Worm (Caenorhabditis elegans) whole organism, L1 larva: ENCODE data around the gene Y51H7C.41.

ENCODE experiments used
- C04F5.9 ChIP-seq: sonication (generic microtip); optimal IDR thresholded peaks from 2 replicates; lab custom pipeline; 2016; ENCODE audit warnings: missing genetic modification characterization, missing compliant biosample characterization
- Y116A8C.19 ChIP-seq: sonication (generic microtip); optimal IDR thresholded peaks from 2 replicates; lab custom pipeline; 2016; ENCODE audit warnings: missing compliant biosample characterization, missing genetic modification characterization, borderline replicate concordance
- ama-1 ChIP-seq: fragments of 150-350 bp; optimal IDR thresholded peaks from 2 replicates; lab custom pipeline; 2014
- ceh-8 ChIP-seq: fragments of 200-800 bp; sonication (Bioruptor generic); optimal IDR thresholded peaks from 2 replicates; lab custom pipeline; 2018; ENCODE audit warnings: mild to moderate bottlenecking, missing genetic modification characterization, moderate library complexity, missing compliant biosample characterization
- ceh-90 ChIP-seq: sonication (generic microtip); optimal IDR thresholded peaks from 2 replicates; lab custom pipeline; 2016; ENCODE audit warnings: missing genetic modification characterization, missing compliant biosample characterization
- dsc-1 ChIP-seq: sonication (generic microtip); optimal IDR thresholded peaks from 2 replicates; lab custom pipeline; 2016; ENCODE audit warnings: mild to moderate bottlenecking, missing genetic modification characterization, missing compliant biosample characterization
- egl-13 ChIP-seq: sonication (generic microtip); optimal IDR thresholded peaks from 2 replicates; lab custom pipeline; 2016; ENCODE audit warnings: missing genotype, missing genetic modification reagents, missing genetic modification characterization, missing compliant biosample characterization
- egl-27 ChIP-seq, 2 experiments: fragments of 150-350 bp in 1 of 2; sonication (generic microtip); optimal IDR thresholded peaks; 3 replicates each; lab custom pipeline; 2017 to 2018; ENCODE audit warnings: missing biosample characterization in 2 of 2, missing genetic modification characterization in 2 of 2, missing genetic modification reagents in 2 of 2
- elt-2 ChIP-seq: sonication (generic microtip); optimal IDR thresholded peaks from 2 replicates; lab custom pipeline; 2016; ENCODE audit warnings: missing genetic modification characterization, mild to moderate bottlenecking, inconsistent platforms, missing compliant biosample characterization, missing genetic modification reagents
- elt-3 ChIP-seq, 6 experiments: fragments of 150-350 bp in 1 of 6; sonication (generic microtip); optimal IDR thresholded peaks; 2 replicates each; lab custom pipeline; 2017 to 2018; ENCODE audit warnings: missing biosample characterization in 6 of 6, missing genetic modification characterization in 6 of 6, inconsistent platforms in 1 of 6
- fkh-8 ChIP-seq: sonication (generic microtip); optimal IDR thresholded peaks from 2 replicates; lab custom pipeline; 2016; ENCODE audit warnings: mild to moderate bottlenecking, missing genetic modification characterization, missing compliant biosample characterization
- fos-1 ChIP-seq: fragments of 150-350 bp; optimal IDR thresholded peaks from 2 replicates; lab custom pipeline; 2014; ENCODE audit warnings: missing biosample characterization, missing genetic modification characterization
- grh-1 ChIP-seq: fragments of 200-800 bp; sonication (Bioruptor generic); IDR thresholded peaks from 2 replicates; pipeline ENCODE4 v1.3.6; 2022; ENCODE audit warnings: missing genetic modification reagents, missing genetic modification characterization, missing compliant biosample characterization
- isw-1 ChIP-seq: fragments of 200-800 bp; sonication (Bioruptor generic); IDR thresholded peaks from 2 replicates; pipeline ENCODE4 v1.3.6; 2022; ENCODE audit warnings: missing genetic modification characterization, missing compliant biosample characterization
- lin-13 ChIP-seq: fragments of 150-350 bp; optimal IDR thresholded peaks from 2 replicates; lab custom pipeline; 2014; ENCODE audit warnings: missing biosample characterization, missing genetic modification reagents, missing genetic modification characterization
- lin-35 ChIP-seq, 2 experiments: fragments of 150-350 bp; optimal IDR thresholded peaks; 2 replicates each; lab custom pipeline; 2014; ENCODE audit warnings: missing biosample characterization in 2 of 2, missing genetic modification characterization in 2 of 2, missing genetic modification reagents in 2 of 2
- lsy-2 ChIP-seq, 2 experiments: fragments of 150-350 bp; optimal IDR thresholded peaks; 2 replicates each; lab custom pipeline; 2014; ENCODE audit warnings: missing biosample characterization in 2 of 2, missing genetic modification characterization in 2 of 2
- mab-9 ChIP-seq: fragments of 200-800 bp; sonication (Bioruptor generic); IDR thresholded peaks from 2 replicates; pipeline ENCODE4 v1.3.6; 2022; ENCODE audit warnings: missing genetic modification reagents, missing genetic modification characterization, missing compliant biosample characterization
- mdl-1 ChIP-seq, 2 experiments: fragments of 150-350 bp; optimal IDR thresholded peaks; 2 replicates each; lab custom pipeline; 2014 to 2017; ENCODE audit warnings: missing biosample characterization in 2 of 2, missing genetic modification characterization in 2 of 2, inconsistent platforms in 1 of 2
- nhr-11 ChIP-seq: fragments of 150-350 bp; optimal IDR thresholded peaks from 2 replicates; lab custom pipeline; 2014; ENCODE audit warnings: missing biosample characterization, missing genetic modification characterization
- nhr-12 ChIP-seq: sonication (generic microtip); optimal IDR thresholded peaks from 2 replicates; lab custom pipeline; 2017; ENCODE audit warnings: missing biosample characterization, missing genetic modification characterization
- nhr-20 ChIP-seq: sonication (generic microtip); optimal IDR thresholded peaks from 2 replicates; lab custom pipeline; 2016; ENCODE audit warnings: mild to moderate bottlenecking, missing genetic modification characterization, missing compliant biosample characterization
- nhr-237 ChIP-seq: fragments of 150-350 bp; optimal IDR thresholded peaks from 2 replicates; lab custom pipeline; 2014; ENCODE audit warnings: missing biosample characterization, missing genetic modification characterization
- nhr-47 ChIP-seq: sonication (generic microtip); optimal IDR thresholded peaks from 2 replicates; lab custom pipeline; 2016; ENCODE audit warnings: mild to moderate bottlenecking, missing genetic modification characterization, moderate library complexity, missing compliant biosample characterization
- nhr-71 ChIP-seq: sonication (generic microtip); optimal IDR thresholded peaks from 2 replicates; lab custom pipeline; 2016; ENCODE audit warnings: mild to moderate bottlenecking, missing genetic modification characterization, moderate library complexity, missing compliant biosample characterization
- nhr-76 ChIP-seq: sonication (generic microtip); optimal IDR thresholded peaks from 2 replicates; lab custom pipeline; 2017; ENCODE audit warnings: missing biosample characterization, missing genetic modification characterization
- nhr-77 ChIP-seq: fragments of 150-350 bp; optimal IDR thresholded peaks from 2 replicates; lab custom pipeline; 2014; ENCODE audit warnings: missing biosample characterization, missing genetic modification characterization
- nhr-84 ChIP-seq: sonication (generic microtip); optimal IDR thresholded peaks from 2 replicates; lab custom pipeline; 2017; ENCODE audit warnings: missing biosample characterization, missing genetic modification characterization
- nhr-85 ChIP-seq: sonication (generic microtip); peaks from one replicate; lab custom pipeline; 2016; ENCODE audit warnings: missing genetic modification characterization, inconsistent platforms, missing compliant biosample characterization
- nhr-90 ChIP-seq: sonication (generic microtip); optimal IDR thresholded peaks from 2 replicates; lab custom pipeline; 2016; ENCODE audit warnings: mild to moderate bottlenecking, missing genetic modification characterization, missing compliant biosample characterization; ENCODE audit not compliant: poor library complexity
- pax-3 ChIP-seq: fragments of 200-800 bp; sonication (Bioruptor generic); optimal IDR thresholded peaks from 2 replicates; lab custom pipeline; 2018; ENCODE audit warnings: mild to moderate bottlenecking, missing genetic modification characterization, moderate library complexity, missing compliant biosample characterization
- skn-1 ChIP-seq: fragments of 150-350 bp; optimal IDR thresholded peaks from 2 replicates; lab custom pipeline; 2014; ENCODE audit warnings: missing biosample characterization, missing genetic modification characterization
- sox-4 ChIP-seq: sonication (generic microtip); optimal IDR thresholded peaks from 2 replicates; lab custom pipeline; 2016; ENCODE audit warnings: missing genetic modification characterization, missing compliant biosample characterization
- sptf-1 ChIP-seq: fragments of 150-350 bp; optimal IDR thresholded peaks from 2 replicates; lab custom pipeline; 2014; ENCODE audit warnings: missing biosample characterization, missing genetic modification characterization
- sup-37 ChIP-seq: fragments of 200-800 bp; sonication (Bioruptor generic); optimal IDR thresholded peaks from 2 replicates; lab custom pipeline; 2018; ENCODE audit warnings: mild to moderate bottlenecking, missing genetic modification characterization, missing compliant biosample characterization
- swsn-7 ChIP-seq: sonication (generic microtip); optimal IDR thresholded peaks from 2 replicates; lab custom pipeline; 2016; ENCODE audit warnings: missing genetic modification characterization, missing compliant biosample characterization
- tlp-1 ChIP-seq: fragments of 150-350 bp; optimal IDR thresholded peaks from 2 replicates; lab custom pipeline; 2014; ENCODE audit warnings: missing biosample characterization, missing genetic modification characterization
- unc-130 ChIP-seq: fragments of 150-350 bp; optimal IDR thresholded peaks from 2 replicates; lab custom pipeline; 2017; ENCODE audit warnings: missing biosample characterization, missing genetic modification characterization, inconsistent platforms
- unc-98 ChIP-seq: fragments of 200-800 bp; sonication (Bioruptor generic); IDR thresholded peaks from 2 replicates; pipeline ENCODE4 v1.3.6; 2022; ENCODE audit warnings: missing genetic modification characterization, missing compliant biosample characterization
- ztf-11 ChIP-seq, 2 experiments: sonication (generic microtip); optimal IDR thresholded peaks; 2 replicates each; lab custom pipeline; 2016 to 2017; ENCODE audit warnings: missing genetic modification characterization in 2 of 2, missing biosample characterization in 1 of 2, missing compliant biosample characterization in 1 of 2
- ztf-4 ChIP-seq: fragments of 150-350 bp; optimal IDR thresholded peaks from 2 replicates; lab custom pipeline; 2014; ENCODE audit warnings: missing biosample characterization, missing genetic modification characterization

Y51H7C.41 gene

DNA sequence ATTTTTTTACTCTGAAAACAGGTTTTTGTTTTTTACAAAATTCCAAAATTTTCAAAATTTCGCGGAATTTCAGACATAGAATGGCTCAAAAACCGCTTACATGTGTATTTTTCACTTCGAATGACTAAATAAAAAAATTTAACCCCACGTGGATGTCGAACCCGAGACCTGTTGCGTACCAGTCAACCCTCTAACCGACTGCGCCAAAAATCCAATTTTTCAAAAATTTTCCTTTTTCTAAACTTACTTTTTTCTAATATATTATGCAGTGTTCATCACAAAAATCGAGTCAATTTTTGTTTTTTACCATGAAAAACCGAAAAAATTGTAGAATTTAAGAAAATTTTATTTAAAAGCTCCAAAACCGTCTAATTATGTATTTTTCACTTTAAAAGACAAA lies 37.1 kb upstream of the Y51H7C.41 start:
- no peak for TF ChIP-seq lin-13 (GFP tag; lab: Kevin White, UChicago)
- no peak for TF ChIP-seq ztf-4 (tag; lab: Kevin White, UChicago)
- TF ChIP-seq mab-9 (GFP tag; lab: Robert Waterston, UW) = no peak
- no peak for TF ChIP-seq nhr-12 (tag; lab: Kevin White, UChicago)
- no peak for TF ChIP-seq skn-1 (tag; lab: Kevin White, UChicago)
- no peak for TF ChIP-seq unc-98 (GFP tag; lab: Robert Waterston, UW)
- TF ChIP-seq, all 84 proteins: peak for 0

- TF ChIP-seq swsn-7 (tag; lab: Kevin White, UChicago) (no peak), nhr-77 (tag; lab: Kevin White, UChicago) (no peak), egl-27 (tag; optimal IDR thresholded peaks at IDR 0.05; lab: Kevin White, UChicago) (no peak), nhr-84 (tag; lab: Kevin White, UChicago) (no peak), unc-130 (tag; lab: Kevin White, UChicago) (no peak), sptf-1 (no peak), nhr-237 (tag; lab: Kevin White, UChicago) (no peak), grh-1 (no peak), nhr-71 (tag; lab: Kevin White, UChicago) (no peak), sox-4 (tag; lab: Kevin White, UChicago) (no peak), ceh-8 (GFP tag; lab: Kevin White, UChicago) (no peak), nhr-85 (no peak), isw-1 (GFP tag; lab: Robert Waterston, UW) (no peak), dsc-1 (tag; lab: Kevin White, UChicago) (no peak), sup-37 (GFP tag; lab: Kevin White, UChicago) (no peak), lsy-2 (tag; optimal IDR thresholded peaks at IDR 0.05; lab: Kevin White, UChicago) (no peak)
Measured at ce11 chrII:1368756-1369155, 34.4 kb upstream of the Y51H7C.41 start.

DNA sequence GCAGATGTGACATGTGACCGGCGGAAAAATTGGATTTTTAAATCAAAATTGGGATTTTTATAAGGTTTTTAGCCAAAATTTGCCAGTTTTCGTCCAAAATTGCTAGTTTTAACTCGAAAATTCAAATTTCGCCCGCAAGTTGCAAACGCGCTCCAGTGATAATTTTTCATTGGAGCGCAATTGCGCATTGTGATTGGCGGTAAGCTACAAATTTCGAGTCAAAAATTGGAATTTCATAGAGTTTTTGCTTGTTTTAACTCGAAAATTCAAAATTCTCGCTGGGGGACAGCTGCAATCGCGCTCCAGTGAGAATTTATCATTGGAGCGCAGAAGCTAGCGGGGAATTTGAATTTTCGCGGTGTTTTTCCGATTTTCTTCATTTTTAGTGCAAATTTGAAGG lies 33.8 kb upstream of the Y51H7C.41 start:
- no peak for TF ChIP-seq C04F5.9 (tag; lab: Kevin White, UChicago)
- TF ChIP-seq mdl-1 (tag; optimal IDR thresholded peaks at IDR 0.05; lab: Kevin White, UChicago) = no peak
- TF ChIP-seq pax-3 (tag; lab: Kevin White, UChicago) = no peak
- TF ChIP-seq nhr-76 (tag; lab: Kevin White, UChicago) = no peak
- TF ChIP-seq lin-35 (GFP tag; optimal IDR thresholded peaks at IDR 0.05; lab: Kevin White, UChicago) = no peak
- no peak for TF ChIP-seq Y116A8C.19
- TF ChIP-seq isw-1 (GFP tag; lab: Robert Waterston, UW) = no peak
- TF ChIP-seq fos-1 (tag; lab: Kevin White, UChicago) = no peak
- no peak for TF ChIP-seq fkh-8 (tag; lab: Kevin White, UChicago)
- no peak for TF ChIP-seq tlp-1 (tag; lab: Kevin White, UChicago)
- TF ChIP-seq ama-1 (lab: Kevin White, UChicago) = no peak
- TF ChIP-seq nhr-12 (tag; lab: Kevin White, UChicago) = no peak
- no peak for TF ChIP-seq nhr-11 (tag; lab: Kevin White, UChicago)
- TF ChIP-seq unc-130 (tag; lab: Kevin White, UChicago) = no peak
- TF ChIP-seq nhr-20 = no peak
- no peak for TF ChIP-seq elt-3 (tag; optimal IDR thresholded peaks at IDR 0.05; lab: Kevin White, UChicago)
- TF ChIP-seq, all 84 proteins: peak for 0

- TF ChIP-seq egl-13 (tag; lab: Kevin White, UChicago) (no peak), elt-2 (no peak), nhr-47 (tag; lab: Kevin White, UChicago) (no peak), pax-3 (tag; lab: Kevin White, UChicago) (no peak), ztf-11 (tag; optimal IDR thresholded peaks at IDR 0.05; lab: Kevin White, UChicago) (peak in 1 of 2 experiments; percentile 0), ceh-90 (tag; lab: Kevin White, UChicago) (no peak), nhr-90 (tag; lab: Kevin White, UChicago) (no peak), C04F5.9 (tag; lab: Kevin White, UChicago) (no peak)
Measured at ce11 chrII:1371533-1371932, 31.6 kb upstream of the Y51H7C.41 start.
